Worm (Caenorhabditis elegans) whole organism, young adult: ENCODE data around the gene Y47D3B.12.
A peak's percentile ranks its signal among the peaks of the same experiment; 100 is the strongest.

Experiments used
- B0035.1 ChIP-seq: sonication (generic microtip); optimal IDR thresholded peaks from 2 replicates; lab custom pipeline; 2016; ENCODE audit warnings: missing genetic modification characterization, mild to moderate bottlenecking, missing compliant biosample characterization, missing genotype, missing genetic modification reagents
- C17E4.6 ChIP-seq: fragments of 200-800 bp; sonication (Bioruptor generic); IDR thresholded peaks from 2 replicates; pipeline ENCODE4 v1.3.6; 2022; ENCODE audit warnings: missing genetic modification reagents, missing genetic modification characterization, missing compliant biosample characterization
- D2030.7 ChIP-seq: fragments of 200-800 bp; sonication (Bioruptor generic); IDR thresholded peaks from 2 replicates; pipeline ENCODE4 v1.3.6; 2022; ENCODE audit warnings: missing genetic modification reagents, missing genetic modification characterization, missing compliant biosample characterization
- F22D6.2 ChIP-seq: sonication (generic microtip); optimal IDR thresholded peaks from 2 replicates; lab custom pipeline; 2016; ENCODE audit warnings: mild to moderate bottlenecking, missing genetic modification characterization, missing compliant biosample characterization
- F23B12.7 ChIP-seq: sonication (generic microtip); optimal IDR thresholded peaks from 2 replicates; lab custom pipeline; 2017; ENCODE audit warnings: missing genetic modification characterization, mild to moderate bottlenecking, missing compliant biosample characterization, antibody characterized with exemption, moderate library complexity; ENCODE audit not compliant: insufficient read depth
- F37B4.10 ChIP-seq: fragments of 200-800 bp; sonication (Bioruptor generic); IDR thresholded peaks from 2 replicates; pipeline ENCODE4 v1.3.6; 2022; ENCODE audit warnings: missing genetic modification characterization, missing compliant biosample characterization
- F39B2.1 ChIP-seq: fragments of 200-800 bp; sonication (Bioruptor generic); IDR thresholded peaks from 2 replicates; pipeline ENCODE4 v1.3.6; 2022; ENCODE audit warnings: missing genetic modification reagents, missing genetic modification characterization, missing compliant biosample characterization
- F52B5.7 ChIP-seq: sonication (generic microtip); optimal IDR thresholded peaks from 2 replicates; lab custom pipeline; 2016; ENCODE audit warnings: mild to moderate bottlenecking, missing genetic modification characterization, missing compliant biosample characterization
- F55B11.4 ChIP-seq: sonication (generic microtip); optimal IDR thresholded peaks from 2 replicates; lab custom pipeline; 2016; ENCODE audit warnings: missing compliant biosample characterization, missing genetic modification characterization, borderline replicate concordance; ENCODE audit not compliant: insufficient read depth
- F57C9.4 ChIP-seq: sonication (generic microtip); optimal IDR thresholded peaks from 2 replicates; lab custom pipeline; 2017; ENCODE audit warnings: mild to moderate bottlenecking, missing genetic modification characterization, missing compliant biosample characterization
- K11D2.4 ChIP-seq: fragments of 200-800 bp; sonication (Bioruptor generic); IDR thresholded peaks from 2 replicates; pipeline ENCODE4 v1.3.6; 2022; ENCODE audit warnings: missing genetic modification reagents, missing genetic modification characterization, missing compliant biosample characterization
- T07F8.4 ChIP-seq: sonication (generic microtip); optimal IDR thresholded peaks from 2 replicates; lab custom pipeline; 2016; ENCODE audit warnings: mild to moderate bottlenecking, missing genetic modification characterization, moderate library complexity, missing compliant biosample characterization
- T26A5.8 ChIP-seq: sonication (generic microtip); optimal IDR thresholded peaks from 2 replicates; lab custom pipeline; 2016; ENCODE audit warnings: missing genetic modification characterization, missing compliant biosample characterization
- Y53F4B.3 ChIP-seq: fragments of 200-800 bp; sonication (Bioruptor generic); IDR thresholded peaks from 2 replicates; pipeline ENCODE4 v1.3.6; 2022; ENCODE audit warnings: missing genetic modification reagents, missing genetic modification characterization, missing compliant biosample characterization
- Y56A3A.18 ChIP-seq: fragments of 200-800 bp; sonication (Bioruptor generic); IDR thresholded peaks from 2 replicates; pipeline ENCODE4 v1.3.6; 2022; ENCODE audit warnings: missing genetic modification reagents, missing genetic modification characterization, missing compliant biosample characterization
- akir-1 ChIP-seq: fragments of 200-800 bp; sonication (Bioruptor generic); optimal IDR thresholded peaks from 2 replicates; lab custom pipeline; 2018; ENCODE audit warnings: mild to moderate bottlenecking, missing genetic modification characterization, moderate library complexity, missing compliant biosample characterization
- aptf-2 ChIP-seq: fragments of 200-800 bp; sonication (Bioruptor generic); conservative IDR thresholded peaks from 2 replicates; pipeline ENCODE4 v1.3.6; 2022; ENCODE audit warnings: missing genetic modification reagents, missing genetic modification characterization, missing compliant biosample characterization
- aptf-3 ChIP-seq: fragments of 200-800 bp; sonication (Bioruptor generic); IDR thresholded peaks from 2 replicates; pipeline ENCODE4 v1.3.6; 2022; ENCODE audit warnings: missing genetic modification characterization, missing compliant biosample characterization
- atf-7 ChIP-seq: sonication (generic microtip); optimal IDR thresholded peaks from 2 replicates; lab custom pipeline; 2017; ENCODE audit warnings: mild to moderate bottlenecking, missing genetic modification characterization, missing compliant biosample characterization
- attf-6 ChIP-seq: fragments of 200-800 bp; sonication (Bioruptor generic); IDR thresholded peaks from 2 replicates; pipeline ENCODE4 v1.3.6; 2022; ENCODE audit warnings: missing genetic modification reagents, missing genetic modification characterization, missing compliant biosample characterization
- ccch-3 ChIP-seq: fragments of 200-800 bp; sonication (Bioruptor generic); optimal IDR thresholded peaks from 2 replicates; lab custom pipeline; 2018; ENCODE audit warnings: mild to moderate bottlenecking, missing genetic modification characterization, missing compliant biosample characterization
- ceh-100 ChIP-seq: fragments of 200-800 bp; sonication (Bioruptor generic); IDR thresholded peaks from 2 replicates; pipeline ENCODE4 v1.3.6; 2022; ENCODE audit warnings: missing genetic modification reagents, missing genetic modification characterization, missing compliant biosample characterization
- ceh-27 ChIP-seq: fragments of 200-800 bp; sonication (Bioruptor generic); optimal IDR thresholded peaks from 2 replicates; lab custom pipeline; 2018; ENCODE audit warnings: mild to moderate bottlenecking, missing genetic modification characterization, moderate library complexity, missing compliant biosample characterization
- ceh-58 ChIP-seq: fragments of 200-800 bp; sonication (Bioruptor generic); IDR thresholded peaks from 2 replicates; pipeline ENCODE4 v1.3.6; 2022; ENCODE audit warnings: missing genetic modification characterization, missing compliant biosample characterization
- ceh-91 ChIP-seq: fragments of 200-800 bp; sonication (Bioruptor generic); IDR thresholded peaks from 2 replicates; pipeline ENCODE4 v1.3.6; 2022; ENCODE audit warnings: missing genetic modification reagents, missing genetic modification characterization, missing compliant biosample characterization
- die-1 ChIP-seq: sonication (generic microtip); optimal IDR thresholded peaks from 2 replicates; lab custom pipeline; 2016; ENCODE audit warnings: missing genotype, mild to moderate bottlenecking, missing genetic modification characterization, missing compliant biosample characterization
- dox-1 ChIP-seq: fragments of 200-800 bp; sonication (Bioruptor generic); IDR thresholded peaks from 2 replicates; pipeline ENCODE4 v1.3.6; 2022; ENCODE audit warnings: missing genetic modification reagents, missing genetic modification characterization, missing compliant biosample characterization
- dpff-1 ChIP-seq: sonication (generic microtip); optimal IDR thresholded peaks from 2 replicates; lab custom pipeline; 2017; ENCODE audit warnings: mild to moderate bottlenecking, missing genetic modification characterization, missing compliant biosample characterization
- egl-18 ChIP-seq: fragments of 200-800 bp; sonication (Bioruptor generic); IDR thresholded peaks from 2 replicates; pipeline ENCODE4 v1.3.6; 2022; ENCODE audit warnings: missing genetic modification reagents, missing genetic modification characterization, missing compliant biosample characterization
- ets-4 ChIP-seq: fragments of 200-800 bp; sonication (Bioruptor generic); optimal IDR thresholded peaks from 2 replicates; lab custom pipeline; 2018; ENCODE audit warnings: mild to moderate bottlenecking, missing genetic modification characterization, missing compliant biosample characterization
- him-1 ChIP-seq: sonication (generic microtip); optimal IDR thresholded peaks from 2 replicates; lab custom pipeline; 2016; ENCODE audit warnings: missing genotype, missing genetic modification reagents, missing genetic modification characterization, missing compliant biosample characterization
- hmg-1.2 ChIP-seq: fragments of 200-800 bp; sonication (Bioruptor generic); IDR thresholded peaks from 2 replicates; pipeline ENCODE4 v1.3.6; 2022; ENCODE audit warnings: missing genetic modification reagents, missing genetic modification characterization, missing compliant biosample characterization
- lin-40 ChIP-seq: sonication (generic microtip); optimal IDR thresholded peaks from 2 replicates; lab custom pipeline; 2016; ENCODE audit warnings: missing genetic modification characterization, mild to moderate bottlenecking, missing compliant biosample characterization, missing genotype, missing genetic modification reagents
- lir-1 ChIP-seq: fragments of 200-800 bp; sonication (Bioruptor generic); conservative IDR thresholded peaks from 2 replicates; pipeline ENCODE4 v1.3.6; 2022; ENCODE audit warnings: missing genetic modification reagents, missing genetic modification characterization, missing compliant biosample characterization
- mel-28 ChIP-seq: sonication (generic microtip); optimal IDR thresholded peaks from 2 replicates; lab custom pipeline; 2016; ENCODE audit warnings: borderline replicate concordance, mild to moderate bottlenecking, missing genetic modification characterization, missing compliant biosample characterization
- mes-4 ChIP-seq: sonication (generic microtip); optimal IDR thresholded peaks from 2 replicates; lab custom pipeline; 2016; ENCODE audit warnings: missing genotype, missing genetic modification characterization, missing compliant biosample characterization
- nfyb-1 ChIP-seq: fragments of 200-800 bp; sonication (Bioruptor generic); IDR thresholded peaks from 2 replicates; pipeline ENCODE4 v1.3.6; 2022; ENCODE audit warnings: missing genetic modification reagents, missing genetic modification characterization, missing compliant biosample characterization
- nhr-80 ChIP-seq: sonication (generic microtip); optimal IDR thresholded peaks from 2 replicates; lab custom pipeline; 2016; ENCODE audit warnings: missing genetic modification characterization, missing compliant biosample characterization
- pha-4 ChIP-seq: fragments of 150-350 bp; sonication (generic microtip); optimal IDR thresholded peaks from 2 replicates; lab custom pipeline; 2014; ENCODE audit warnings: missing biosample characterization, missing genetic modification reagents, missing genetic modification characterization
- rcor-1 ChIP-seq: fragments of 200-800 bp; sonication (Bioruptor generic); IDR thresholded peaks from 2 replicates; pipeline ENCODE4 v1.3.6; 2022; ENCODE audit warnings: missing genetic modification reagents, missing genetic modification characterization, missing compliant biosample characterization
- rec-8 ChIP-seq, 2 experiments: sonication (generic microtip); optimal IDR thresholded peaks; 2 replicates each; lab custom pipeline; 2016; ENCODE audit warnings: mild to moderate bottlenecking in 2 of 2, missing genetic modification characterization in 2 of 2, missing genetic modification reagents in 2 of 2, missing genotype in 2 of 2, missing biosample characterization in 1 of 2, missing compliant biosample characterization in 1 of 2, moderate library complexity in 1 of 2
- sea-2 ChIP-seq: fragments of 200-800 bp; sonication (Bioruptor generic); IDR thresholded peaks from 2 replicates; pipeline ENCODE4 v1.3.6; 2022; ENCODE audit warnings: missing genetic modification characterization, missing compliant biosample characterization
- somi-1 ChIP-seq: fragments of 200-800 bp; sonication (Bioruptor generic); optimal IDR thresholded peaks from 2 replicates; lab custom pipeline; 2018; ENCODE audit warnings: mild to moderate bottlenecking, missing genetic modification characterization, missing compliant biosample characterization
- tbx-9 ChIP-seq: sonication (generic microtip); optimal IDR thresholded peaks from 2 replicates; lab custom pipeline; 2016; ENCODE audit warnings: borderline replicate concordance, missing genetic modification characterization, inconsistent platforms, missing compliant biosample characterization
- unc-130 ChIP-seq: sonication (generic microtip); optimal IDR thresholded peaks from 2 replicates; lab custom pipeline; 2016; ENCODE audit warnings: missing genetic modification reagents, missing genetic modification characterization, missing compliant biosample characterization
- xnd-1 ChIP-seq: sonication (generic microtip); optimal IDR thresholded peaks from 2 replicates; lab custom pipeline; 2016; ENCODE audit warnings: missing genotype, missing genetic modification reagents, missing genetic modification characterization, missing compliant biosample characterization
- ztf-18 ChIP-seq: sonication (generic microtip); optimal IDR thresholded peaks from 2 replicates; lab custom pipeline; 2016; ENCODE audit warnings: missing genotype, mild to moderate bottlenecking, missing genetic modification characterization, missing compliant biosample characterization
- ztf-25 ChIP-seq: fragments of 200-800 bp; sonication (Bioruptor generic); IDR thresholded peaks from 2 replicates; pipeline ENCODE4 v1.3.6; 2022; ENCODE audit warnings: missing genetic modification reagents, missing genetic modification characterization, missing compliant biosample characterization
- ztf-3 ChIP-seq: fragments of 200-800 bp; sonication (Bioruptor generic); optimal IDR thresholded peaks from 2 replicates; lab custom pipeline; 2018; ENCODE audit warnings: mild to moderate bottlenecking, missing genetic modification characterization, missing compliant biosample characterization

Y47D3B.12 gene

DNA sequence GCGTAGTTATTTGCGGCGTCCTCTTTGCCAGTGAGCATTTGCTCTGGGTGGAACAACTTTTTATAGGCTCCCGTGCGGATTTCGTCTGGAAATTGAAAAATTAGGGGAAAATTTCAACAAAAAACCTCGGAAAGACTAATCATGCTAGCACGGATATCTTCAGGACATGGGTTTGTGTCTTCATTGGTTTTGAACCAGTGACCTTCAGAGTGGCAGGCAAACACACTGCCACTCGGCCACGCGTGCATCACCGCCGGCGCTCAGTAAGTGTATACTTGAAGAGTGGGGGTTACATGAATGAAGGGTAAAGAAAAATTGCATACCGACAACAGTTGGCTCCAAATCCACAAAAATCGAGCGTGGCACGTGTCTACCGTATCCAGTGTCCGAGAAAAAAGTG lies 31.6 kb upstream of the Y47D3B.12 start (continued):
- peak; percentile 72 for TF ChIP-seq rcor-1
- no peak for TF ChIP-seq F22D6.2 (tag; lab: Kevin White, UChicago)
- TF ChIP-seq him-1 = peak; percentile 77
- no peak for TF ChIP-seq atf-7 (tag; lab: Kevin White, UChicago)
- TF ChIP-seq aptf-3 (GFP tag; lab: Robert Waterston, UW) = no peak
- TF ChIP-seq dox-1 (GFP tag; lab: Robert Waterston, UW) = peak; percentile 76
- no peak for TF ChIP-seq F39B2.1 (GFP tag; lab: Robert Waterston, UW)
- TF ChIP-seq nfyb-1 (GFP tag; lab: Robert Waterston, UW) = peak; percentile 90
- TF ChIP-seq sea-2 (GFP tag; lab: Robert Waterston, UW) = no peak
- peak; percentile 74 for TF ChIP-seq die-1 (tag; lab: Kevin White, UChicago)
- TF ChIP-seq aptf-2 = no peak
- TF ChIP-seq F57C9.4 (tag; lab: Kevin White, UChicago) = peak; percentile 27
- TF ChIP-seq mel-28 (tag; lab: Kevin White, UChicago) = no peak
- TF ChIP-seq T26A5.8 = no peak
- 0 out of 2 replicates have a peak, but pooled peaks have one; percentile 26 for TF ChIP-seq Y53F4B.3
- TF ChIP-seq B0035.1 = peak; percentile 44
- TF ChIP-seq C17E4.6 (GFP tag; lab: Robert Waterston, UW) = no peak
- no peak for TF ChIP-seq xnd-1 (tag; lab: Kevin White, UChicago)
- TF ChIP-seq K11D2.4 (GFP tag; lab: Robert Waterston, UW) = no peak
- TF ChIP-seq Y56A3A.18 (GFP tag; lab: Robert Waterston, UW) = peak; percentile 72; the same call in 1 of the 2 replicates
- TF ChIP-seq F37B4.10 (GFP tag; lab: Robert Waterston, UW) = no peak
- TF ChIP-seq unc-130 (GFP tag; lab: Kevin White, UChicago) = peak; percentile 21
- TF ChIP-seq somi-1 (GFP tag; lab: Kevin White, UChicago) = peak; percentile 47
- peak; percentile 84 for TF ChIP-seq F52B5.7
- peak; percentile 64 for TF ChIP-seq ztf-18 (tag; lab: Kevin White, UChicago)
- 0 out of 2 replicates have a peak, but pooled peaks have one; percentile 45 for TF ChIP-seq egl-18 (GFP tag; lab: Robert Waterston, UW)
- TF ChIP-seq ceh-58 (GFP tag; lab: Robert Waterston, UW) = no peak
- TF ChIP-seq pha-4 (tag; lab: Kevin White, UChicago) = no peak
- no peak for TF ChIP-seq tbx-9
- peak; percentile 24 for TF ChIP-seq mes-4 (tag; lab: Kevin White, UChicago)
- TF ChIP-seq nhr-80 (tag; lab: Kevin White, UChicago) = peak; percentile 22
- peak; percentile 77 for TF ChIP-seq hmg-1.2
- no peak for TF ChIP-seq F55B11.4
- no peak for TF ChIP-seq ceh-91 (GFP tag; lab: Robert Waterston, UW)
- peak; percentile 78; the same call in 1 of the 2 replicates for TF ChIP-seq ztf-25 (GFP tag; lab: Robert Waterston, UW)
- TF ChIP-seq ccch-3 (GFP tag; lab: Kevin White, UChicago) = peak; percentile 57
- peak; percentile 58 for TF ChIP-seq lin-40 (tag; lab: Kevin White, UChicago)
- TF ChIP-seq akir-1 (GFP tag; lab: Kevin White, UChicago) = peak; percentile 46
- no peak for TF ChIP-seq ets-4 (GFP tag; lab: Kevin White, UChicago)
- TF ChIP-seq F23B12.7 (tag; lab: Kevin White, UChicago) = peak; percentile 82
- peak; percentile 75 for TF ChIP-seq ceh-27 (GFP tag; lab: Kevin White, UChicago)
- TF ChIP-seq dpff-1 (tag; lab: Kevin White, UChicago) = no peak
- 0 out of 2 replicates have a peak, but pooled peaks have one; percentile 22 for TF ChIP-seq lir-1 (GFP tag; lab: Robert Waterston, UW)
- TF ChIP-seq attf-6 = 0 out of 2 replicates have a peak, but pooled peaks have one; percentile 53
- peak; percentile 51; the same call in 1 of the 2 replicates for TF ChIP-seq D2030.7 (GFP tag; lab: Robert Waterston, UW)
- TF ChIP-seq T07F8.4 = peak; percentile 33
- TF ChIP-seq ceh-100 (GFP tag; lab: Robert Waterston, UW) = peak; percentile 71
- TF ChIP-seq ztf-3 (GFP tag; lab: Kevin White, UChicago) = peak; percentile 4
- TF ChIP-seq rec-8 (tag; optimal IDR thresholded peaks at IDR 0.05; lab: Kevin White, UChicago) = peak; percentile 8 to 79
